Fruit fly (Drosophila melanogaster): ENCODE measurements around the gene CG16953.

The CG16953 gene

dm6 chr3R:20597407-20598325 is 12.0 kb upstream of the CG16953 start:
- no peak for TF ChIP-seq noc (tag; optimal IDR thresholded peaks at IDR 0.05)

dm6 chr3R:20596337-20596962 is 10.8 kb upstream of the CG16953 start:
- no peak for TF ChIP-seq noc (tag; optimal IDR thresholded peaks at IDR 0.05)

dm6 chr3R:20595901-20596300 is 10.3 kb upstream of the CG16953 start:
- TF ChIP-seq noc (tag; optimal IDR thresholded peaks at IDR 0.05): no peak

dm6 chr3R:20595145-20595812 is 9.6 kb upstream of the CG16953 start:
- TF ChIP-seq noc (tag; optimal IDR thresholded peaks at IDR 0.05): no peak

dm6 chr3R:20594194-20595144 is 8.8 kb upstream of the CG16953 start:
- TF ChIP-seq noc (tag; optimal IDR thresholded peaks at IDR 0.05): peak; percentile 91

- no peak for TF ChIP-seq noc (tag; optimal IDR thresholded peaks at IDR 0.05)
Measured at dm6 chr3R:20593463-20593838, 7.8 kb upstream of the CG16953 start.

- peak; percentile 1 for TF ChIP-seq noc (tag; optimal IDR thresholded peaks at IDR 0.05)
Measured at dm6 chr3R:20592517-20593462, 7.2 kb upstream of the CG16953 start, which contains the start of the genes Pus1 and bon. TSS of gene Pus1 (minus strand) at chr3R:20592671. TSS of gene bon (plus strand) at chr3R:20593139.

dm6 chr3R:20588480-20588785 is 2.8 kb upstream of the CG16953 start, which contains the start of gene Srp72:
TSS of gene Srp72 (plus strand) at chr3R:20588711.
- TF ChIP-seq noc (tag; optimal IDR thresholded peaks at IDR 0.05): peak; percentile 36

- TF ChIP-seq noc (tag; optimal IDR thresholded peaks at IDR 0.05): peak; percentile 77
Measured at dm6 chr3R:20587630-20588479, 2.2 kb upstream of the CG16953 start, which contains the start of gene Septin2. TSS of gene Septin2 (minus strand) at chr3R:20588356.

dm6 chr3R:20586409-20586808 is 776 bp upstream of the CG16953 start:
- no peak for TF ChIP-seq noc (tag; optimal IDR thresholded peaks at IDR 0.05)

dm6 chr3R:20581376-20581775 is 4.3 kb downstream of the CG16953 start, which contains the start of gene CG34008:
TSS of gene CG34008 (minus strand) at chr3R:20581522.
- TF ChIP-seq noc (tag; optimal IDR thresholded peaks at IDR 0.05): no peak

dm6 chr3R:20579816-20580215 is 5.8 kb downstream of the CG16953 start, which contains the start of the genes EloB and Srp14:
TSS of gene EloB (minus strand) at chr3R:20579850.
TSS of gene Srp14 (plus strand) at chr3R:20580115.
- peak; percentile 80 for TF ChIP-seq noc (tag; optimal IDR thresholded peaks at IDR 0.05)

- TF ChIP-seq noc (tag; optimal IDR thresholded peaks at IDR 0.05): no peak
Measured at dm6 chr3R:20576789-20577188, 8.8 kb downstream of the CG16953 start, which contains the start of the genes TFAM and CG5412. TSS of gene TFAM (minus strand) at chr3R:20577010. TSS of gene CG5412 (plus strand) at chr3R:20577053.
